Fruit fly (Drosophila melanogaster): ENCODE data around the gene eEF2.

The eEF2 gene

dm6 chr2L:21676556-21676955, 5.4 kb downstream of the eEF2 start (continued):
- TF ChIP-seq CG15696 (tag; optimal IDR thresholded peaks at IDR 0.05) (no peak), repo (GFP tag; optimal IDR thresholded peaks at IDR 0.05) (no peak), CG9609 (GFP tag; optimal IDR thresholded peaks at IDR 0.05) (no peak), sug (tag; optimal IDR thresholded peaks at IDR 0.05) (peak; percentile 80), cato (GFP tag; optimal IDR thresholded peaks at IDR 0.05; ENCODE audit: borderline replicate concordance) (no peak), CG12942 (GFP tag; optimal IDR thresholded peaks at IDR 0.05) (no peak), abd-A (tag; optimal IDR thresholded peaks at IDR 0.05) (no peak), Fer3 (tag; optimal IDR thresholded peaks at IDR 0.05) (no peak), cas (GFP tag; IDR thresholded peaks at IDR 0.05) (no peak), kah (GFP tag; optimal IDR thresholded peaks at IDR 0.05) (no peak), CG3065 (GFP tag; optimal IDR thresholded peaks at IDR 0.05) (no peak), Ets97D (GFP tag; optimal IDR thresholded peaks at IDR 0.05) (peak; percentile 16), Trl (optimal IDR thresholded peaks at IDR 0.05) (peak; percentile 38 to 72), Trl (GFP tag; optimal IDR thresholded peaks at IDR 0.05) (no peak), hkb (optimal IDR thresholded peaks at IDR 0.05) (no peak), hkb (GFP tag; IDR thresholded peaks at IDR 0.05) (no peak), Hsf (GFP tag; optimal IDR thresholded peaks at IDR 0.05) (no peak), az2 (GFP tag; optimal IDR thresholded peaks at IDR 0.05) (no peak), CG8290 (GFP tag; optimal IDR thresholded peaks at IDR 0.05) (no peak), CG8290 (tag; optimal IDR thresholded peaks at IDR 0.05) (peak in 1 of 2 experiments; percentile 60), ro (GFP tag; IDR thresholded peaks at IDR 0.05) (no peak), maf-S (GFP tag; optimal IDR thresholded peaks at IDR 0.05) (no peak), CG12219 (GFP tag; optimal IDR thresholded peaks at IDR 0.05) (no peak), CG13296 (GFP tag; optimal IDR thresholded peaks at IDR 0.05) (no peak), HmgZ (tag; optimal IDR thresholded peaks at IDR 0.05) (no peak), crol (GFP tag; IDR thresholded peaks at IDR 0.05) (peak; percentile 57; the same call in 1 of the 2 replicates), odd (GFP tag; optimal IDR thresholded peaks at IDR 0.05) (no peak), wdn (GFP tag; IDR thresholded peaks at IDR 0.05) (no peak), Doc2 (GFP tag; IDR thresholded peaks at IDR 0.05) (no peak), CG15514 (GFP tag; optimal IDR thresholded peaks at IDR 0.05) (peak; percentile 12), zen2 (GFP tag; IDR thresholded peaks at IDR 0.05; ENCODE audit: partially characterized antibody) (0 out of 3 replicates have a peak, but pooled peaks have one; percentile 30), br (optimal IDR thresholded peaks at IDR 0.05) (no peak), CG32767 (GFP tag; IDR thresholded peaks at IDR 0.05) (peak; percentile 73; the same call in 1 of the 2 replicates), CG34422 (GFP tag; IDR thresholded peaks at IDR 0.05) (peak; percentile 46; the same call in 1 of the 3 replicates), Dp (GFP tag; optimal IDR thresholded peaks at IDR 0.05) (no peak), CG7556 (GFP tag; optimal IDR thresholded peaks at IDR 0.05) (no peak), kni (GFP tag; optimal IDR thresholded peaks at IDR 0.05) (no peak), fd102C (GFP tag; optimal IDR thresholded peaks at IDR 0.05) (no peak), CG33557 (GFP tag; optimal IDR thresholded peaks at IDR 0.05) (no peak), CG10147 (GFP tag; optimal IDR thresholded peaks at IDR 0.05) (no peak), CG13287 (GFP tag; IDR thresholded peaks at IDR 0.05; ENCODE audit: partially characterized antibody) (0 out of 2 replicates have a peak, but pooled peaks have one; percentile 6), h (optimal IDR thresholded peaks at IDR 0.05) (no peak), Mrtf (GFP tag; IDR thresholded peaks at IDR 0.05) (no peak), CG5180 (GFP tag; optimal IDR thresholded peaks at IDR 0.05) (no peak), CG16815 (GFP tag; optimal IDR thresholded peaks at IDR 0.05) (no peak), chm (GFP tag; IDR thresholded peaks at IDR 0.05) (no peak), CG6175 (GFP tag; IDR thresholded peaks at IDR 0.05) (peak; percentile 74)

Measured in whole organism, embryonic.